Fruit fly (Drosophila melanogaster): ENCODE data around the gene qin.

The qin gene

DNA sequence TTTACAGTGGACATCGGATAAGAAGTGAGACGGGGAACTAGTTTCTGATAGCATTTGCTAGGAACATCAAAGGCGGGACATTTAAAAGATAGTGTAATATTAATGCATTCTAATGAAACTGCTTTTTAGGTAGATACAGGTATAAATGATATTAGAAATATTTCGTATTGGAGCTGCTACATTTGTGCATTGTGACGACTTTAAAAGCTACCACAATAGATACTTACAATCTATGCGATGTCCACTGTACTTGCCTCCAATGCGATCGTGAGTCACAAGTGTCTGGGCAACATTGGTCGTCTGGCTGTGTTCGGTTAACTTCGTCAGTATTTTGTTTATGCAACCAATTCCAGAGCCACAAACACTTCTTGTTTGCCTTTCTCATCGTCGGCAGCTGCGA is 79.0 kb downstream of the qin start (continued):
- TF ChIP-seq CG6791 (GFP tag; IDR thresholded peaks at IDR 0.05; ENCODE audit: partially characterized antibody) (no peak), Ets65A (GFP tag) (no peak), CG6765 (GFP tag; optimal IDR thresholded peaks at IDR 0.05) (no peak), Pdp1 (GFP tag; optimal IDR thresholded peaks at IDR 0.05) (peak; percentile 24 to 86), CG15073 (GFP tag; optimal IDR thresholded peaks at IDR 0.05) (no peak), CG4730 (GFP tag; IDR thresholded peaks at IDR 0.05) (no peak), Dip3 (GFP tag; optimal IDR thresholded peaks at IDR 0.05) (no peak), hth (optimal IDR thresholded peaks at IDR 0.05) (no peak), dm (GFP tag; optimal IDR thresholded peaks at IDR 0.05) (no peak), ttk (GFP tag; IDR thresholded peaks at IDR 0.05) (no peak), Abd-B (GFP tag; optimal IDR thresholded peaks at IDR 0.05) (no peak), cad (GFP tag; optimal IDR thresholded peaks at IDR 0.05) (no peak), CG7839 (tag; optimal IDR thresholded peaks at IDR 0.05) (no peak), CG3065 (GFP tag; optimal IDR thresholded peaks at IDR 0.05) (no peak), CG12769 (tag; optimal IDR thresholded peaks at IDR 0.05) (peak; percentile 37), zen2 (GFP tag; IDR thresholded peaks at IDR 0.05; ENCODE audit: partially characterized antibody) (no peak), zen (tag; optimal IDR thresholded peaks at IDR 0.05) (no peak), Chrac-16 (GFP tag; optimal IDR thresholded peaks at IDR 0.05) (no peak), Asciz (GFP tag; optimal IDR thresholded peaks at IDR 0.05) (no peak), Hsf (GFP tag; optimal IDR thresholded peaks at IDR 0.05) (no peak), Neu2 (GFP tag; optimal IDR thresholded peaks at IDR 0.05; ENCODE audit: borderline replicate concordance) (no peak), CG4707 (GFP tag; optimal IDR thresholded peaks at IDR 0.05) (no peak), CG14050 (GFP tag; IDR thresholded peaks at IDR 0.05) (no peak), sc (optimal IDR thresholded peaks at IDR 0.05) (no peak), sc (GFP tag; optimal IDR thresholded peaks at IDR 0.05) (no peak), tna (GFP tag; IDR thresholded peaks at IDR 0.05; ENCODE audit: partially characterized antibody) (no peak), CG13287 (GFP tag; IDR thresholded peaks at IDR 0.05; ENCODE audit: partially characterized antibody) (no peak), prd (optimal IDR thresholded peaks at IDR 0.05) (no peak), prd (GFP tag; IDR thresholded peaks at IDR 0.05) (no peak), tgo (GFP tag; IDR thresholded peaks at IDR 0.05) (peak; percentile 43; the same call in 2 of the 3 replicates), pum (GFP tag; optimal IDR thresholded peaks at IDR 0.05) (no peak), cwo (GFP tag; optimal IDR thresholded peaks at IDR 0.05) (no peak), CG7987 (GFP tag; optimal IDR thresholded peaks at IDR 0.05) (no peak), Opbp (GFP tag; IDR thresholded peaks at IDR 0.05; ENCODE audit: partially characterized antibody) (no peak), kay (GFP tag; optimal IDR thresholded peaks at IDR 0.05) (peak; percentile 25), tio (GFP tag; optimal IDR thresholded peaks at IDR 0.05) (no peak), CG12744 (GFP tag; optimal IDR thresholded peaks at IDR 0.05) (no peak), disco-r (GFP tag; optimal IDR thresholded peaks at IDR 0.05) (no peak), CG17912 (GFP tag; optimal IDR thresholded peaks at IDR 0.05) (no peak), CG8944 (GFP tag; optimal IDR thresholded peaks at IDR 0.05) (no peak), en (GFP tag; optimal IDR thresholded peaks at IDR 0.05) (no peak), Side (GFP tag; optimal IDR thresholded peaks at IDR 0.05) (no peak), CG15011 (GFP tag; optimal IDR thresholded peaks at IDR 0.05) (no peak), wdn (GFP tag; IDR thresholded peaks at IDR 0.05) (no peak), ro (GFP tag; IDR thresholded peaks at IDR 0.05) (no peak), CG13775 (GFP tag; optimal IDR thresholded peaks at IDR 0.05) (no peak), CG9817 (tag; optimal IDR thresholded peaks at IDR 0.05) (peak; percentile 47), chinmo (GFP tag; IDR thresholded peaks at IDR 0.05; ENCODE audit: partially characterized antibody) (no peak), CG6254 (GFP tag; optimal IDR thresholded peaks at IDR 0.05) (no peak), Mad (GFP tag; optimal IDR thresholded peaks at IDR 0.05) (no peak), CG3281 (GFP tag; optimal IDR thresholded peaks at IDR 0.05) (no peak), CG15696 (tag; optimal IDR thresholded peaks at IDR 0.05) (no peak)

Data from whole organism, embryonic.